Fruit fly (Drosophila melanogaster) whole organism, embryonic: ENCODE data around the gene CG31776.

Experiments
- ATbp ChIP-seq: fragments of 200-800 bp; sonication (Bioruptor generic); optimal IDR thresholded peaks from 2 replicates; lab custom pipeline; 2017; ENCODE audit warnings: missing biosample characterization, mild to moderate bottlenecking, missing genetic modification characterization, missing genetic modification reagents
- Awh ChIP-seq: fragments of 200-800 bp; sonication (Bioruptor generic); IDR thresholded peaks from 2 replicates; pipeline ENCODE4, ENCODE4 v1.3.6; 2022; ENCODE audit warnings: missing biosample characterization, missing genetic modification characterization
- CG10267 ChIP-seq: fragments of 200-800 bp; sonication (Bioruptor generic); optimal IDR thresholded peaks from 2 replicates; lab custom pipeline; 2018; ENCODE audit warnings: missing biosample characterization, mild to moderate bottlenecking, missing genetic modification characterization, moderate library complexity
- CG10274 ChIP-seq: fragments of 200-800 bp; sonication (Bioruptor generic); optimal IDR thresholded peaks from 3 replicates; lab custom pipeline; 2017; ENCODE audit warnings: missing biosample characterization, mild to moderate bottlenecking, missing genetic modification characterization
- CG10959 ChIP-seq: fragments of 200-800 bp; sonication (Bioruptor generic); IDR thresholded peaks from 2 replicates; pipeline ENCODE4 v1.3.6; 2022; ENCODE audit warnings: missing biosample characterization, missing genetic modification characterization
- CG11560 ChIP-seq: fragments of 200-800 bp; sonication (Bioruptor generic); IDR thresholded peaks from 3 replicates; pipeline ENCODE4 v1.3.6; 2022; ENCODE audit warnings: missing biosample characterization, missing genetic modification characterization
- CG14860 ChIP-seq: fragments of 200-800 bp; sonication (Bioruptor generic); IDR thresholded peaks from 3 replicates; pipeline ENCODE4 v1.3.6; 2022; ENCODE audit warnings: missing biosample characterization, missing genetic modification characterization; ENCODE audit not compliant: partially characterized antibody
- CG14965 ChIP-seq: fragments of 200-800 bp; sonication (Bioruptor generic); optimal IDR thresholded peaks from 2 replicates; lab custom pipeline; 2016; ENCODE audit warnings: missing biosample characterization, missing genetic modification characterization, borderline replicate concordance
- CG1529 ChIP-seq: fragments of 200-800 bp; sonication (Bioruptor generic); optimal IDR thresholded peaks from 3 replicates; lab custom pipeline; 2018; ENCODE audit warnings: missing biosample characterization, missing genetic modification characterization
- CG16813 ChIP-seq: fragments of 200-800 bp; sonication (Bioruptor generic); IDR thresholded peaks from 3 replicates; pipeline ENCODE4 v1.3.6; 2022; ENCODE audit warnings: missing biosample characterization, missing genetic modification characterization; ENCODE audit not compliant: partially characterized antibody
- CG17361 ChIP-seq: fragments of 200-800 bp; sonication (Bioruptor generic); IDR thresholded peaks from 3 replicates; pipeline ENCODE4 v1.3.6; 2022; ENCODE audit warnings: missing biosample characterization, missing genetic modification characterization
- CG2116 ChIP-seq: fragments of 200-800 bp; sonication (Bioruptor generic); optimal IDR thresholded peaks from 3 replicates; lab custom pipeline; 2018; ENCODE audit warnings: missing biosample characterization, mild to moderate bottlenecking, missing genetic modification characterization
- CG31388 ChIP-seq: fragments of 200-800 bp; sonication (Bioruptor generic); optimal IDR thresholded peaks from 2 replicates; lab custom pipeline; 2016; ENCODE audit warnings: missing biosample characterization, missing genetic modification characterization
- CG5180 ChIP-seq: fragments of 200-800 bp; sonication (Bioruptor generic); optimal IDR thresholded peaks from 3 replicates; lab custom pipeline; 2017; ENCODE audit warnings: missing biosample characterization, missing genetic modification characterization, mild to moderate bottlenecking, moderate library complexity, missing genetic modification reagents
- CG5245 ChIP-seq: fragments of 200-800 bp; sonication (Bioruptor generic); optimal IDR thresholded peaks from 3 replicates; lab custom pipeline; 2016; ENCODE audit warnings: missing biosample characterization, missing genetic modification characterization
- CG9727 ChIP-seq: fragments of 200-800 bp; sonication (Bioruptor generic); optimal IDR thresholded peaks from 3 replicates; lab custom pipeline; 2017; ENCODE audit warnings: missing biosample characterization, mild to moderate bottlenecking, missing genetic modification characterization
- CrebB ChIP-seq: fragments of 200-800 bp; sonication (Bioruptor generic); optimal IDR thresholded peaks from 3 replicates; lab custom pipeline; 2018; ENCODE audit warnings: missing biosample characterization, mild to moderate bottlenecking, missing genetic modification characterization
- D ChIP-seq, 2 experiments: fragments of 200-800 bp in 1 of 2; fragments of >200 bp in 1 of 2; sonication (Bioruptor generic) in 1 of 2; optimal IDR thresholded peaks; 2 replicates in 1 of 2; 3 replicates in 1 of 2; lab custom pipeline; 2017; ENCODE audit warnings: mild to moderate bottlenecking in 1 of 2, missing biosample characterization in 1 of 2, missing genetic modification characterization in 1 of 2, missing genetic modification reagents in 1 of 2
- Dbx ChIP-seq: fragments of 200-800 bp; sonication (Bioruptor generic); IDR thresholded peaks from 3 replicates; pipeline ENCODE4 v1.3.6; 2022; ENCODE audit warnings: missing biosample characterization, missing genetic modification characterization
- Dek ChIP-seq: fragments of 200-800 bp; sonication (Bioruptor generic); optimal IDR thresholded peaks from 3 replicates; lab custom pipeline; 2019; ENCODE audit warnings: missing biosample characterization, mild to moderate bottlenecking, missing genetic modification characterization, moderate library complexity
- Doc3 ChIP-seq: fragments of 200-800 bp; sonication (Bioruptor generic); IDR thresholded peaks from 3 replicates; pipeline ENCODE4 v1.3.6; 2022; ENCODE audit warnings: missing biosample characterization, missing genetic modification characterization; ENCODE audit not compliant: partially characterized antibody
- Dp ChIP-seq: fragments of 200-800 bp; sonication (Bioruptor generic); optimal IDR thresholded peaks from 2 replicates; lab custom pipeline; 2018; ENCODE audit warnings: missing biosample characterization, mild to moderate bottlenecking, missing genetic modification characterization, moderate library complexity
- E2f1 ChIP-seq: fragments of 200-800 bp; sonication (Bioruptor generic); IDR thresholded peaks from 2 replicates; pipeline ENCODE4 v1.3.6; 2022; ENCODE audit warnings: missing biosample characterization, missing genetic modification characterization
- HLHmδ ChIP-seq: fragments of 200-800 bp; sonication (Bioruptor generic); optimal IDR thresholded peaks from 2 replicates; lab custom pipeline; 2018; ENCODE audit warnings: missing biosample characterization, mild to moderate bottlenecking, missing genetic modification characterization, moderate library complexity
- Hr39 ChIP-seq: fragments of >200 bp; optimal IDR thresholded peaks from 2 replicates; lab custom pipeline; 2017
- Mad ChIP-seq: fragments of 200-800 bp; sonication (Bioruptor generic); optimal IDR thresholded peaks from 2 replicates; lab custom pipeline; 2016; ENCODE audit warnings: missing biosample characterization, missing genetic modification characterization
- Oli ChIP-seq: fragments of 200-800 bp; sonication (Bioruptor generic); optimal IDR thresholded peaks from 2 replicates; lab custom pipeline; 2018; ENCODE audit warnings: missing biosample characterization, mild to moderate bottlenecking, missing genetic modification characterization, moderate library complexity
- Scr ChIP-seq: fragments of 200-800 bp; sonication (Bioruptor generic); IDR thresholded peaks from 2 replicates; pipeline ENCODE4 v1.3.6; 2022; ENCODE audit warnings: missing biosample characterization, missing genetic modification characterization; ENCODE audit not compliant: partially characterized antibody
- Vsx1 ChIP-seq: fragments of 200-800 bp; sonication (Bioruptor generic); optimal IDR thresholded peaks from 2 replicates; lab custom pipeline; 2017; ENCODE audit warnings: missing biosample characterization, mild to moderate bottlenecking, missing genetic modification characterization, missing genetic modification reagents
- amos ChIP-seq: fragments of 200-800 bp; sonication (Bioruptor generic); IDR thresholded peaks from 2 replicates; pipeline ENCODE4 v1.3.6; 2022; ENCODE audit warnings: missing biosample characterization, missing genetic modification characterization; ENCODE audit not compliant: partially characterized antibody
- ap ChIP-seq: fragments of 200-800 bp; sonication (Bioruptor generic); IDR thresholded peaks from 2 replicates; pipeline ENCODE4 v1.3.6; 2022; ENCODE audit warnings: missing biosample characterization, missing genetic modification characterization
- bsh ChIP-seq, 2 experiments: fragments of 200-800 bp; sonication (Bioruptor generic); optimal IDR thresholded peaks; 2 replicates each; lab custom pipeline; 2017 to 2018; ENCODE audit warnings: mild to moderate bottlenecking in 2 of 2, missing biosample characterization in 2 of 2, missing genetic modification characterization in 2 of 2, moderate library complexity in 1 of 2
- cas ChIP-seq: fragments of 200-800 bp; sonication (Bioruptor generic); IDR thresholded peaks from 2 replicates; pipeline ENCODE4 v1.3.6; 2022; ENCODE audit warnings: missing biosample characterization, missing genetic modification characterization
- cato ChIP-seq: fragments of 200-800 bp; sonication (Bioruptor generic); optimal IDR thresholded peaks from 2 replicates; lab custom pipeline; 2016; ENCODE audit warnings: missing biosample characterization, missing genetic modification characterization, borderline replicate concordance
- chn ChIP-seq: fragments of 200-800 bp; sonication (Bioruptor generic); optimal IDR thresholded peaks from 2 replicates; lab custom pipeline; 2016; ENCODE audit warnings: missing biosample characterization, missing genetic modification characterization
- corto ChIP-seq: fragments of 200-800 bp; sonication (Bioruptor generic); optimal IDR thresholded peaks from 2 replicates; lab custom pipeline; 2016; ENCODE audit warnings: missing biosample characterization, mild to moderate bottlenecking, missing genetic modification characterization, moderate library complexity
- fd64A ChIP-seq: fragments of 200-800 bp; sonication (Bioruptor generic); optimal IDR thresholded peaks from 3 replicates; lab custom pipeline; 2018; ENCODE audit warnings: missing biosample characterization, mild to moderate bottlenecking, missing genetic modification characterization
- gsb ChIP-seq: fragments of 200-800 bp; sonication (Bioruptor generic); IDR thresholded peaks from 2 replicates; pipeline ENCODE4 v1.3.6; 2022; ENCODE audit warnings: missing biosample characterization, missing genetic modification characterization
- knrl ChIP-seq: fragments of 200-800 bp; sonication (Bioruptor generic); IDR thresholded peaks from 3 replicates; pipeline ENCODE4 v1.3.6; 2022; ENCODE audit warnings: missing biosample characterization, missing genetic modification characterization; ENCODE audit not compliant: partially characterized antibody
- otp ChIP-seq: fragments of 200-800 bp; sonication (Bioruptor generic); IDR thresholded peaks from 3 replicates; pipeline ENCODE4, ENCODE4 v1.3.6; 2022; ENCODE audit warnings: missing biosample characterization, missing genetic modification characterization
- ranshi ChIP-seq: fragments of 200-800 bp; sonication (Bioruptor generic); IDR thresholded peaks from 2 replicates; pipeline ENCODE4 v1.3.6; 2022; ENCODE audit warnings: missing biosample characterization, missing genetic modification characterization
- repo ChIP-seq: fragments of 200-800 bp; sonication (Bioruptor generic); optimal IDR thresholded peaks from 2 replicates; lab custom pipeline; 2016; ENCODE audit warnings: missing biosample characterization, missing genetic modification characterization
- shn ChIP-seq: fragments of 200-800 bp; sonication (Bioruptor generic); optimal IDR thresholded peaks from 3 replicates; lab custom pipeline; 2016; ENCODE audit warnings: missing biosample characterization, missing genetic modification characterization
- sima ChIP-seq: fragments of 200-800 bp; sonication (Bioruptor generic); optimal IDR thresholded peaks from 2 replicates; lab custom pipeline; 2016; ENCODE audit warnings: missing biosample characterization, missing genetic modification characterization
- sisA ChIP-seq: fragments of 200-800 bp; sonication (Bioruptor generic); IDR thresholded peaks from 2 replicates; pipeline ENCODE4 v1.3.6; 2022; ENCODE audit warnings: missing biosample characterization, missing genetic modification characterization
- stc ChIP-seq: fragments of 200-800 bp; sonication (Bioruptor generic); IDR thresholded peaks from 2 replicates; pipeline ENCODE4 v1.3.6; 2022; ENCODE audit warnings: missing biosample characterization, missing genetic modification characterization
- stwl ChIP-seq: fragments of 200-800 bp; sonication (Bioruptor generic); optimal IDR thresholded peaks from 3 replicates; lab custom pipeline; 2018; ENCODE audit warnings: missing biosample characterization, mild to moderate bottlenecking, missing genetic modification characterization, moderate library complexity
- usp ChIP-seq: fragments of >200 bp; optimal IDR thresholded peaks from 2 replicates; lab custom pipeline; 2017; ENCODE audit warnings: missing biosample characterization, missing genetic modification characterization
- z ChIP-seq: fragments of 200-800 bp; sonication (Bioruptor generic); IDR thresholded peaks from 3 replicates; pipeline ENCODE4 v1.3.6; 2022; ENCODE audit warnings: missing biosample characterization, missing genetic modification characterization

The CG31776 gene

DNA sequence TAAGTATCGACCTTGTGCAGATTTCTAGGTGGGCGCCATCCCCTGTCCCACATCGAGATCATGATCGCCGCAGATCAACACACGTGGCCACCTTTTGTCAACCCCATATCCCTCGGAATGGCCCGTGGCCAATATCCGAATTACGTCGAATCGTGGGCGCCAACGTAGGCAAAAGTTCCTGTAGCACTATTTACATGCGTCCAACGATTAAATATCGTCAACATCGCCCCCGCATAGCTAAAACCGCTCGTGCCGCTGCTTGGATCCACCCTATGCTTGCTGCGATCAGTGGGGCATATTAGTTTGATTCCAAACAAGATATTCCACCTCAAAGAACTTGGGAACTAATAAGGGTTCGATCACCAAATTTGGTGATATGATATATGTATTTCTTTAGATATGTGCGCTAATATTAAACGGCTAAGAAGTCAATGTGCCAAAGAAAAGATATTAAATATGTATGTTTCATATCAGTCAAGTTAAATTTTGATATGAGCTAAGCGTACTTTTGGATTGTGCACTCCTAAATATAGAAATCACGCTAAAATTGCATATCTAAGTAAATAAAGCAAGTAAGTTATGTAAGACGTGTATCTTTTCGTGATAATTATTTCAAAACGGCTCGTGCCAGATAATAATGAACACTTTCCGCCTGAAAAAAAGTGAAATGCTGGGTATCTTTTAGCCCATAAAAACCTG is 7.2 kb downstream of the CG31776 start (continued):
- TF ChIP-seq otp, result no peak
- TF ChIP-seq CG10274, result no peak
- TF ChIP-seq Mad (GFP tag; lab: Kevin White, UChicago), result peak; percentile 33
- TF ChIP-seq Oli (tag; lab: Kevin White, UChicago), result peak; percentile 50
- peak; percentile 49 for TF ChIP-seq ranshi
- TF ChIP-seq knrl (GFP tag; lab: Robert Waterston, UW), result no peak
- TF ChIP-seq Doc3, result no peak
- no peak for TF ChIP-seq Awh (GFP tag; lab: Robert Waterston, UW)
- TF ChIP-seq z (GFP tag; lab: Robert Waterston, UW), result no peak
- no peak for TF ChIP-seq Vsx1 (GFP tag; lab: Kevin White, UChicago)
- TF ChIP-seq CG10959, result no peak
- no peak for TF ChIP-seq gsb (GFP tag; lab: Robert Waterston, UW)
- no peak for TF ChIP-seq cato
- TF ChIP-seq D (optimal IDR thresholded peaks at IDR 0.05; lab: Kevin White, UChicago), result no peak
- no peak for TF ChIP-seq D (GFP tag; optimal IDR thresholded peaks at IDR 0.05; lab: Kevin White, UChicago)
- peak; percentile 60 for TF ChIP-seq shn
- TF ChIP-seq CG1529 (GFP tag; lab: Kevin White, UChicago), result no peak
- peak; percentile 58 for TF ChIP-seq CG9727 (GFP tag; lab: Kevin White, UChicago)
- no peak for TF ChIP-seq Hr39 (lab: Kevin White, UChicago)
- TF ChIP-seq corto (GFP tag; lab: Kevin White, UChicago), result no peak
- no peak for TF ChIP-seq repo (GFP tag; lab: Kevin White, UChicago)
- TF ChIP-seq cas (GFP tag; lab: Robert Waterston, UW), result no peak
- no peak for TF ChIP-seq CG11560
- no peak for TF ChIP-seq CG2116 (GFP tag; lab: Kevin White, UChicago)
- TF ChIP-seq CG5180 (GFP tag; lab: Kevin White, UChicago), result no peak
- TF ChIP-seq Scr (GFP tag; lab: Robert Waterston, UW), result 0 out of 2 replicates have a peak, but pooled peaks have one; percentile 19
- no peak for TF ChIP-seq CG31388 (GFP tag; lab: Kevin White, UChicago)
- no peak for TF ChIP-seq stwl (tag; lab: Kevin White, UChicago)
- TF ChIP-seq Dp, result no peak
- TF ChIP-seq HLHmδ (GFP tag; lab: Kevin White, UChicago), result no peak
- TF ChIP-seq CG14965 (GFP tag; lab: Kevin White, UChicago), result no peak
- no peak for TF ChIP-seq E2f1 (GFP tag; lab: Robert Waterston, UW)
- peak; percentile 36 for TF ChIP-seq chn (GFP tag; lab: Kevin White, UChicago)
- TF ChIP-seq sisA (GFP tag; lab: Robert Waterston, UW), result peak; percentile 21; the same call in 1 of the 2 replicates
- no peak for TF ChIP-seq ATbp (GFP tag; lab: Kevin White, UChicago)
- TF ChIP-seq bsh (GFP tag; optimal IDR thresholded peaks at IDR 0.05; lab: Kevin White, UChicago), result peak; percentile 13 to 28
- TF ChIP-seq CG14860 (GFP tag; lab: Robert Waterston, UW), result no peak
- no peak for TF ChIP-seq CrebB
- no peak for TF ChIP-seq amos
- no peak for TF ChIP-seq CG5245
- no peak for TF ChIP-seq CG16813
- peak; percentile 10 for TF ChIP-seq CG10267 (tag; lab: Kevin White, UChicago)
- TF ChIP-seq stc (GFP tag; lab: Robert Waterston, UW), result no peak
- no peak for TF ChIP-seq sima (GFP tag; lab: Kevin White, UChicago)
- peak; percentile 47; the same call in 1 of the 3 replicates for TF ChIP-seq CG17361 (GFP tag; lab: Robert Waterston, UW)
- peak; percentile 14 for TF ChIP-seq Dek (tag; lab: Kevin White, UChicago)
- TF ChIP-seq Dbx (GFP tag; lab: Robert Waterston, UW), result no peak
- no peak for TF ChIP-seq fd64A
- no peak for TF ChIP-seq usp (GFP tag; lab: Kevin White, UChicago)
- no peak for TF ChIP-seq ap (GFP tag; lab: Robert Waterston, UW)
